Fruit fly (Drosophila melanogaster): ENCODE data around the gene CG10031.

CG10031 gene

DNA sequence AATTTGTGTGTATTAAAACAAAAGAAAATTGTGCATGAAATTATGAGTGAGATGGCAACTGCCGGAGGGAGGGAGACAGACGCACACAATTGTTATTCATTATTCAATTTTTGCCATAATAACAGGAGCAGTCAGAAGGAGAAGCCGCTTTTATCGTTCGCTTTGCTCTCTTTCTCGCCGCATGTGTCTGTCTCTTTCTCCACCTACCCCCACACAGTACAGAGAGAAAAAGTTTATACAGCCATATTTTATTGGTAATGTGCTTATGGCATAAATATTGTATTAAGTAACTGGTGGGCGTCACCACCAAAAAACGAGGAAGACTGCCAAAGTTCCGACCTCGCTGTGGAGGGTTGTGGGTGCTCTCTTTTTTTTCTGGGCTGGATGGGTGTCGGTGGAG, 16.4 kb downstream of the CG10031 start:
- no peak for TF ChIP-seq cic (GFP tag; optimal IDR thresholded peaks at IDR 0.05)
- no peak for TF ChIP-seq Mnt (GFP tag; optimal IDR thresholded peaks at IDR 0.05)
- no peak for TF ChIP-seq CG5204 (GFP tag; optimal IDR thresholded peaks at IDR 0.05)
- no peak for TF ChIP-seq CG12768 (GFP tag; optimal IDR thresholded peaks at IDR 0.05)

dm6 chr2L:3681338-3681737, 17.6 kb downstream of the CG10031 start:
- TF ChIP-seq CG14711 (tag; optimal IDR thresholded peaks at IDR 0.05), result no peak
- no peak for TF ChIP-seq CG33017 (tag; optimal IDR thresholded peaks at IDR 0.05)

DNA sequence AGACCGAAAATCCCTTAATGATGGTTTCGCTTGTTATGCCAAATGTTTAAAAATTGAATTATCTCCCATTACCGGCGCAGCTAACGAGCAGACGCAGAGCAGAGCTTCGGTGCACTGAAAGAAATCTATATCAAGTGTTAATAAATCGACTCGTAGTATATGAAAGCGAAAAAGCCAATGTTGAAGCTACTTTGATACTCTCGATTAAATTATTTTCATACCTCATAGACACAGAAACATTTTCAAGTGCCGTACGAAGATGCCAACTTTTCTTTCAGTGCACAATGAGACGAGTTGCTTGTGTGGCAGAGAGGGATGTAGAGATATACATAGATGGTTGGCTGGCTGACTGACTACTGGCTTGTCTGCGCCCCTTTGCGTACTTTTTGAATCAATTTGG, 23.1 kb downstream of the CG10031 start:
- TF ChIP-seq cnc (optimal IDR thresholded peaks at IDR 0.05) (no peak), ovo (GFP tag; optimal IDR thresholded peaks at IDR 0.05) (no peak), toe (GFP tag; optimal IDR thresholded peaks at IDR 0.05) (no peak), kay (GFP tag; ENCODE audit: borderline replicate concordance) (no peak), CG11617 (GFP tag; optimal IDR thresholded peaks at IDR 0.05) (no peak), CG1620 (GFP tag; optimal IDR thresholded peaks at IDR 0.05) (no peak), CG33017 (tag; optimal IDR thresholded peaks at IDR 0.05) (no peak), CG7045 (GFP tag; optimal IDR thresholded peaks at IDR 0.05) (no peak), CG7101 (tag; optimal IDR thresholded peaks at IDR 0.05) (no peak), Crg-1 (GFP tag; optimal IDR thresholded peaks at IDR 0.05) (no peak), tj (GFP tag; optimal IDR thresholded peaks at IDR 0.05) (no peak), CG5204 (GFP tag; optimal IDR thresholded peaks at IDR 0.05) (no peak), CG14711 (tag; optimal IDR thresholded peaks at IDR 0.05) (no peak), Mnt (GFP tag; optimal IDR thresholded peaks at IDR 0.05) (no peak), Hr96 (GFP tag; optimal IDR thresholded peaks at IDR 0.05) (no peak)

- TF ChIP-seq toe (GFP tag; optimal IDR thresholded peaks at IDR 0.05) (no peak), Hr96 (GFP tag; optimal IDR thresholded peaks at IDR 0.05) (no peak), CG12768 (GFP tag; optimal IDR thresholded peaks at IDR 0.05) (no peak), CG7101 (tag; optimal IDR thresholded peaks at IDR 0.05) (no peak), tj (GFP tag; optimal IDR thresholded peaks at IDR 0.05) (no peak), cic (GFP tag; optimal IDR thresholded peaks at IDR 0.05) (no peak), Mnt (GFP tag; optimal IDR thresholded peaks at IDR 0.05) (no peak), CG14711 (tag; optimal IDR thresholded peaks at IDR 0.05) (no peak), Crg-1 (GFP tag; optimal IDR thresholded peaks at IDR 0.05) (no peak), pad (GFP tag; optimal IDR thresholded peaks at IDR 0.05) (no peak), CG33017 (tag; optimal IDR thresholded peaks at IDR 0.05) (no peak)
Measured at dm6 chr2L:3670481-3670880, 28.4 kb downstream of the CG10031 start, which contains the start of gene Sfp24Bc. TSS of gene Sfp24Bc (minus strand) at chr2L:3670581.

DNA sequence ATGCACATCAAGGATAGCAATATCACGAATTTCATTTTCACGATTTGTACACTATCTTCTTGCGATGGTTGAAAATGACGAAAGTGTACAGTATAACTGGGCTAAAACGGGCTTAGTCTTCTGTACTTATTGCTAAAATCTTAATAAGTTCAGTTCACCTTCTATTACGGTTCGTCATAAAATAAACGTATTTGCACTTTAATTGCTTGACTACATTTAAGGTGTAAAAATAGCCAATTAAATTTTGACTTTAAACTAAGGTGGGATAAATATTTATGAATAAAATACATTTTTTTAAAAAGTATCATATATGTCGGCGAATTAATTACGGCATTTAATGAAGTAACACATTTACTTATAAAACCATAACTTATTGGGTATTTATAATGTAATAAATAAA, 29.2 kb downstream of the CG10031 start, which contains the start of gene Sfp24Bb:
Gene Sfp24Bb, minus strand, starts transcription at position 101 of the 400 bp plus-strand sequence.
- TF ChIP-seq Mnt (GFP tag; optimal IDR thresholded peaks at IDR 0.05) (no peak), pad (GFP tag; optimal IDR thresholded peaks at IDR 0.05) (no peak)

DNA sequence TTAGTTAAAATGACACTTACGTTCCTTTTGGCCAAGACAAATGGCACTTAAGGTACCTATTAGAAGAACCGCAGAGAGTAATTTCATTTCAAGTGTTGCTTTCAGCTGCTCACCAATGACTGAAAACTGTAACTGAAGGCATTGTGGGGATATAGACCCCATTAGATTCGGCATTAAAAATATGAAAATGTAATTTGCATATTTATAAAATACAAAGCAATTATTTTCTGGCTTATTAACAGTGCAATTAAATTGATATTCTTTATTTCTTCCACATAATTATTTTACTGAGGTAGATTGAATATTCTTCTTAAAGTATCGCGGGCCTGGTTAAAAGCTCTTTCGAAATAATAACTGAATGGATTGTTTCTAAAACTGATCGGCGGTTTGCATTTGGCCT, 29.9 kb downstream of the CG10031 start, which contains the start of gene Sfp24Bd:
Gene Sfp24Bd, minus strand, starts transcription at position 101 of the 400 bp plus-strand sequence.
- TF ChIP-seq CG14711 (tag; optimal IDR thresholded peaks at IDR 0.05), result no peak
- no peak for TF ChIP-seq Clk (GFP tag; optimal IDR thresholded peaks at IDR 0.05)
- TF ChIP-seq Hr96 (GFP tag; optimal IDR thresholded peaks at IDR 0.05), result no peak
- no peak for TF ChIP-seq ovo (GFP tag; optimal IDR thresholded peaks at IDR 0.05)
- TF ChIP-seq CG7045 (GFP tag; optimal IDR thresholded peaks at IDR 0.05), result no peak
- no peak for TF ChIP-seq CG12768 (GFP tag; optimal IDR thresholded peaks at IDR 0.05)
- TF ChIP-seq Mnt (GFP tag; optimal IDR thresholded peaks at IDR 0.05), result no peak
- no peak for TF ChIP-seq cnc (optimal IDR thresholded peaks at IDR 0.05)
- no peak for TF ChIP-seq CG1620 (GFP tag; optimal IDR thresholded peaks at IDR 0.05)
- TF ChIP-seq CG33017 (tag; optimal IDR thresholded peaks at IDR 0.05), result no peak
- TF ChIP-seq Crg-1 (GFP tag; optimal IDR thresholded peaks at IDR 0.05), result no peak
- no peak for TF ChIP-seq CG11617 (GFP tag; optimal IDR thresholded peaks at IDR 0.05)
- no peak for TF ChIP-seq pad (GFP tag; optimal IDR thresholded peaks at IDR 0.05)
- no peak for TF ChIP-seq toe (GFP tag; optimal IDR thresholded peaks at IDR 0.05)
- TF ChIP-seq kay (GFP tag; ENCODE audit: borderline replicate concordance), result no peak
- no peak for TF ChIP-seq CG5204 (GFP tag; optimal IDR thresholded peaks at IDR 0.05)
- TF ChIP-seq cic (GFP tag; optimal IDR thresholded peaks at IDR 0.05), result no peak
- no peak for TF ChIP-seq CG7101 (tag; optimal IDR thresholded peaks at IDR 0.05)

DNA sequence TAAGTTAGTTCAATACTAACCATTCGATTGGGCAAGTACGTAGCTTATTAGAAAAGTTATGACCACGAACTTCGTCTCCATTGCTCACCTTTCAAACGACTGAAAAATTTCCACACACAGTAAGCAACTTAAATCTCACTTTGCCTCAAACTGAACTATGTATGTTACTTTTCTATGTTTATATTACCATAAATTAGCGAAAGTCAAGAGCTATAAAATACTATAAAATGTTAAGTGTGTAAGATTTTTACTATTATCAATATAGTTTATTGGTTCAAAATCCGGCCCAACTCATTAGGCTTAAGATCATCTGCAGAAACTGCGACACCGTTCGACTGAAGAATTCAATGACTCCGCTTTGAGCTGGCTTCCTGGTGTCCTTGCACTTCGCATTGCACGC, 30.4 kb downstream of the CG10031 start, which contains the start of gene Sfp24Ba:
Gene Sfp24Ba, minus strand, starts transcription at position 101 of the 400 bp plus-strand sequence.
- TF ChIP-seq CG14711 (tag; optimal IDR thresholded peaks at IDR 0.05) (no peak), toe (GFP tag; optimal IDR thresholded peaks at IDR 0.05) (no peak), Crg-1 (GFP tag; optimal IDR thresholded peaks at IDR 0.05) (no peak), Hr96 (GFP tag; optimal IDR thresholded peaks at IDR 0.05) (no peak), CG33017 (tag; optimal IDR thresholded peaks at IDR 0.05) (no peak), CG7101 (tag; optimal IDR thresholded peaks at IDR 0.05) (no peak), Clk (GFP tag; optimal IDR thresholded peaks at IDR 0.05) (no peak), kay (GFP tag; ENCODE audit: borderline replicate concordance) (no peak), CG11617 (GFP tag; optimal IDR thresholded peaks at IDR 0.05) (no peak), CG7045 (GFP tag; optimal IDR thresholded peaks at IDR 0.05) (no peak), cic (GFP tag; optimal IDR thresholded peaks at IDR 0.05) (no peak), pad (GFP tag; optimal IDR thresholded peaks at IDR 0.05) (no peak), CG1620 (GFP tag; optimal IDR thresholded peaks at IDR 0.05) (no peak), tj (GFP tag; optimal IDR thresholded peaks at IDR 0.05) (no peak), ovo (GFP tag; optimal IDR thresholded peaks at IDR 0.05) (no peak), bab1 (GFP tag; optimal IDR thresholded peaks at IDR 0.05) (no peak), CG5204 (GFP tag; optimal IDR thresholded peaks at IDR 0.05) (no peak), CG12768 (GFP tag; optimal IDR thresholded peaks at IDR 0.05) (no peak), cnc (optimal IDR thresholded peaks at IDR 0.05) (no peak), Mnt (GFP tag; optimal IDR thresholded peaks at IDR 0.05) (no peak)
